Worm (Caenorhabditis elegans) whole organism, young adult: ENCODE data around the gene rga-1.

Experiments used
- B0035.1 ChIP-seq: sonication (generic microtip); optimal IDR thresholded peaks from 2 replicates; lab custom pipeline; 2016; ENCODE audit warnings: missing genetic modification characterization, mild to moderate bottlenecking, missing compliant biosample characterization, missing genotype, missing genetic modification reagents
- C17E4.6 ChIP-seq: fragments of 200-800 bp; sonication (Bioruptor generic); IDR thresholded peaks from 2 replicates; pipeline ENCODE4 v1.3.6; 2022; ENCODE audit warnings: missing genetic modification reagents, missing genetic modification characterization, missing compliant biosample characterization
- F10E7.11 ChIP-seq: sonication (generic microtip); optimal IDR thresholded peaks from 2 replicates; lab custom pipeline; 2017; ENCODE audit warnings: mild to moderate bottlenecking, missing genetic modification characterization, moderate library complexity, missing compliant biosample characterization
- F22D6.2 ChIP-seq: sonication (generic microtip); optimal IDR thresholded peaks from 2 replicates; lab custom pipeline; 2016; ENCODE audit warnings: mild to moderate bottlenecking, missing genetic modification characterization, missing compliant biosample characterization
- F37B4.10 ChIP-seq: fragments of 200-800 bp; sonication (Bioruptor generic); IDR thresholded peaks from 2 replicates; pipeline ENCODE4 v1.3.6; 2022; ENCODE audit warnings: missing genetic modification characterization, missing compliant biosample characterization
- F39B2.1 ChIP-seq: fragments of 200-800 bp; sonication (Bioruptor generic); IDR thresholded peaks from 2 replicates; pipeline ENCODE4 v1.3.6; 2022; ENCODE audit warnings: missing genetic modification reagents, missing genetic modification characterization, missing compliant biosample characterization
- F52B5.7 ChIP-seq: sonication (generic microtip); optimal IDR thresholded peaks from 2 replicates; lab custom pipeline; 2016; ENCODE audit warnings: mild to moderate bottlenecking, missing genetic modification characterization, missing compliant biosample characterization
- K11D2.4 ChIP-seq: fragments of 200-800 bp; sonication (Bioruptor generic); IDR thresholded peaks from 2 replicates; pipeline ENCODE4 v1.3.6; 2022; ENCODE audit warnings: missing genetic modification reagents, missing genetic modification characterization, missing compliant biosample characterization
- T07F8.4 ChIP-seq: sonication (generic microtip); optimal IDR thresholded peaks from 2 replicates; lab custom pipeline; 2016; ENCODE audit warnings: mild to moderate bottlenecking, missing genetic modification characterization, moderate library complexity, missing compliant biosample characterization
- Y56A3A.18 ChIP-seq: fragments of 200-800 bp; sonication (Bioruptor generic); IDR thresholded peaks from 2 replicates; pipeline ENCODE4 v1.3.6; 2022; ENCODE audit warnings: missing genetic modification reagents, missing genetic modification characterization, missing compliant biosample characterization
- Y67H2A.10 ChIP-seq: fragments of 200-800 bp; sonication (Bioruptor generic); conservative IDR thresholded peaks from 2 replicates; pipeline ENCODE4 v1.3.6; 2022; ENCODE audit warnings: missing genetic modification reagents, missing genetic modification characterization, missing compliant biosample characterization
- Y79H2A.3 ChIP-seq: fragments of 200-800 bp; sonication (Bioruptor generic); conservative IDR thresholded peaks from 2 replicates; pipeline ENCODE4 v1.3.6; 2022; ENCODE audit warnings: missing genetic modification reagents, missing genetic modification characterization, missing compliant biosample characterization
- Y95B8A.8 ChIP-seq: fragments of 200-800 bp; sonication (Bioruptor generic); IDR thresholded peaks from 2 replicates; pipeline ENCODE4 v1.3.6; 2022; ENCODE audit warnings: missing genetic modification reagents, missing genetic modification characterization, missing compliant biosample characterization
- akir-1 ChIP-seq: fragments of 200-800 bp; sonication (Bioruptor generic); optimal IDR thresholded peaks from 2 replicates; lab custom pipeline; 2018; ENCODE audit warnings: mild to moderate bottlenecking, missing genetic modification characterization, moderate library complexity, missing compliant biosample characterization
- aptf-3 ChIP-seq: fragments of 200-800 bp; sonication (Bioruptor generic); IDR thresholded peaks from 2 replicates; pipeline ENCODE4 v1.3.6; 2022; ENCODE audit warnings: missing genetic modification characterization, missing compliant biosample characterization
- atf-7 ChIP-seq: sonication (generic microtip); optimal IDR thresholded peaks from 2 replicates; lab custom pipeline; 2017; ENCODE audit warnings: mild to moderate bottlenecking, missing genetic modification characterization, missing compliant biosample characterization
- cebp-2 ChIP-seq: fragments of 200-800 bp; sonication (Bioruptor generic); IDR thresholded peaks from 2 replicates; pipeline ENCODE4 v1.3.6; 2022; ENCODE audit warnings: missing genetic modification characterization, missing compliant biosample characterization
- ceh-58 ChIP-seq: fragments of 200-800 bp; sonication (Bioruptor generic); IDR thresholded peaks from 2 replicates; pipeline ENCODE4 v1.3.6; 2022; ENCODE audit warnings: missing genetic modification characterization, missing compliant biosample characterization
- ceh-79 ChIP-seq: sonication (generic microtip); optimal IDR thresholded peaks from 2 replicates; lab custom pipeline; 2017; ENCODE audit warnings: mild to moderate bottlenecking, missing genetic modification characterization, missing compliant biosample characterization
- chd-7 ChIP-seq: sonication (generic microtip); optimal IDR thresholded peaks from 2 replicates; lab custom pipeline; 2016; ENCODE audit warnings: mild to moderate bottlenecking, missing genetic modification characterization, moderate library complexity, missing compliant biosample characterization
- die-1 ChIP-seq: sonication (generic microtip); optimal IDR thresholded peaks from 2 replicates; lab custom pipeline; 2016; ENCODE audit warnings: missing genotype, mild to moderate bottlenecking, missing genetic modification characterization, missing compliant biosample characterization
- egrh-3 ChIP-seq: fragments of 200-800 bp; sonication (Bioruptor generic); IDR thresholded peaks from 2 replicates; pipeline ENCODE4 v1.3.6; 2022; ENCODE audit warnings: missing genetic modification reagents, missing genetic modification characterization, missing compliant biosample characterization
- gei-17 ChIP-seq: fragments of 200-800 bp; sonication (Bioruptor generic); optimal IDR thresholded peaks from 2 replicates; lab custom pipeline; 2018; ENCODE audit warnings: mild to moderate bottlenecking, missing genetic modification characterization, missing compliant biosample characterization
- hlh-26 ChIP-seq: fragments of 200-800 bp; sonication (Bioruptor generic); conservative IDR thresholded peaks from 2 replicates; pipeline ENCODE4 v1.3.6; 2022; ENCODE audit warnings: missing genetic modification reagents, missing genetic modification characterization, missing compliant biosample characterization
- hmg-20 ChIP-seq: fragments of 200-800 bp; sonication (Bioruptor generic); IDR thresholded peaks from 2 replicates; pipeline ENCODE4 v1.3.6; 2022; ENCODE audit warnings: missing genetic modification reagents, missing genetic modification characterization, missing compliant biosample characterization
- let-607 ChIP-seq, 2 experiments: fragments of 200-800 bp in 1 of 2; sonication (Bioruptor generic) in 1 of 2; sonication (generic microtip) in 1 of 2; optimal IDR thresholded peaks; 2 replicates each; lab custom pipeline; 2016 to 2018; ENCODE audit warnings: mild to moderate bottlenecking in 2 of 2, missing compliant biosample characterization in 2 of 2, missing genetic modification characterization in 2 of 2, moderate library complexity in 2 of 2, missing genotype in 1 of 2
- lin-26 ChIP-seq: fragments of 200-800 bp; sonication (Bioruptor generic); IDR thresholded peaks from 2 replicates; pipeline ENCODE4 v1.3.6; 2022; ENCODE audit warnings: missing genetic modification reagents, missing genetic modification characterization, missing compliant biosample characterization
- lin-40 ChIP-seq: sonication (generic microtip); optimal IDR thresholded peaks from 2 replicates; lab custom pipeline; 2016; ENCODE audit warnings: missing genetic modification characterization, mild to moderate bottlenecking, missing compliant biosample characterization, missing genotype, missing genetic modification reagents
- lir-1 ChIP-seq: fragments of 200-800 bp; sonication (Bioruptor generic); conservative IDR thresholded peaks from 2 replicates; pipeline ENCODE4 v1.3.6; 2022; ENCODE audit warnings: missing genetic modification reagents, missing genetic modification characterization, missing compliant biosample characterization
- lsl-1 ChIP-seq: fragments of 200-800 bp; sonication (Bioruptor generic); optimal IDR thresholded peaks from 2 replicates; lab custom pipeline; 2018; ENCODE audit warnings: mild to moderate bottlenecking, missing genetic modification characterization, moderate library complexity, missing compliant biosample characterization
- madf-10 ChIP-seq: sonication (generic microtip); optimal IDR thresholded peaks from 2 replicates; lab custom pipeline; 2016; ENCODE audit warnings: mild to moderate bottlenecking, missing genetic modification characterization, missing compliant biosample characterization
- mcd-1 ChIP-seq: fragments of 200-800 bp; sonication (Bioruptor generic); IDR thresholded peaks from 2 replicates; pipeline ENCODE4 v1.3.6; 2022; ENCODE audit warnings: missing genetic modification reagents, missing genetic modification characterization, missing compliant biosample characterization
- nfya-2 ChIP-seq: fragments of 200-800 bp; sonication (Bioruptor generic); IDR thresholded peaks from 2 replicates; pipeline ENCODE4 v1.3.6; 2022; ENCODE audit warnings: missing genetic modification reagents, missing genetic modification characterization, missing compliant biosample characterization
- nhr-179 ChIP-seq: sonication (generic microtip); optimal IDR thresholded peaks from 2 replicates; lab custom pipeline; 2016; ENCODE audit warnings: mild to moderate bottlenecking, missing genetic modification characterization, missing compliant biosample characterization
- nhr-27 ChIP-seq: fragments of 200-800 bp; sonication (Bioruptor generic); optimal IDR thresholded peaks from 2 replicates; lab custom pipeline; 2018; ENCODE audit warnings: mild to moderate bottlenecking, missing genetic modification characterization, moderate library complexity, missing compliant biosample characterization
- rcor-1 ChIP-seq: fragments of 200-800 bp; sonication (Bioruptor generic); IDR thresholded peaks from 2 replicates; pipeline ENCODE4 v1.3.6; 2022; ENCODE audit warnings: missing genetic modification reagents, missing genetic modification characterization, missing compliant biosample characterization
- repo-1 ChIP-seq: sonication (generic microtip); optimal IDR thresholded peaks from 2 replicates; lab custom pipeline; 2017; ENCODE audit warnings: mild to moderate bottlenecking, missing genetic modification characterization, missing compliant biosample characterization
- sea-2 ChIP-seq: fragments of 200-800 bp; sonication (Bioruptor generic); IDR thresholded peaks from 2 replicates; pipeline ENCODE4 v1.3.6; 2022; ENCODE audit warnings: missing genetic modification characterization, missing compliant biosample characterization
- snpc-1.3 ChIP-seq: sonication (generic microtip); optimal IDR thresholded peaks from 2 replicates; lab custom pipeline; 2017; ENCODE audit warnings: missing genetic modification characterization, mild to moderate bottlenecking, missing compliant biosample characterization, antibody characterized with exemption, moderate library complexity, missing genotype, missing genetic modification reagents; ENCODE audit not compliant: insufficient read depth
- snpc-3.4 ChIP-seq: sonication (generic microtip); optimal IDR thresholded peaks from 2 replicates; lab custom pipeline; 2017; ENCODE audit warnings: missing genetic modification characterization, mild to moderate bottlenecking, missing compliant biosample characterization, antibody characterized with exemption, moderate library complexity, missing genotype, missing genetic modification reagents
- snpc-4 ChIP-seq, 5 experiments: fragments of 150-350 bp in 1 of 5; sonication (generic microtip) in 4 of 5; optimal IDR thresholded peaks; 2 replicates each; lab custom pipeline; 2014 to 2018; ENCODE audit warnings: missing genetic modification characterization in 5 of 5, missing biosample characterization in 3 of 5, antibody characterized with exemption in 2 of 5, mild to moderate bottlenecking in 2 of 5, missing compliant biosample characterization in 2 of 5, missing genotype in 2 of 5, moderate library complexity in 2 of 5, missing genetic modification reagents in 1 of 5
- somi-1 ChIP-seq: fragments of 200-800 bp; sonication (Bioruptor generic); optimal IDR thresholded peaks from 2 replicates; lab custom pipeline; 2018; ENCODE audit warnings: mild to moderate bottlenecking, missing genetic modification characterization, missing compliant biosample characterization
- tlf-1 ChIP-seq: fragments of 200-800 bp; sonication (Bioruptor generic); optimal IDR thresholded peaks from 2 replicates; lab custom pipeline; 2018; ENCODE audit warnings: mild to moderate bottlenecking, missing genetic modification characterization, missing compliant biosample characterization
- unc-62 ChIP-seq: fragments of 150-350 bp; optimal IDR thresholded peaks from 2 replicates; lab custom pipeline; 2014; ENCODE audit warnings: missing biosample characterization, missing genetic modification reagents, missing genetic modification characterization
- xnd-1 ChIP-seq: sonication (generic microtip); optimal IDR thresholded peaks from 2 replicates; lab custom pipeline; 2016; ENCODE audit warnings: missing genotype, missing genetic modification reagents, missing genetic modification characterization, missing compliant biosample characterization
- zfh-2 ChIP-seq: fragments of 200-800 bp; sonication (Bioruptor generic); conservative IDR thresholded peaks from 2 replicates; pipeline ENCODE4 v1.3.6; 2022; ENCODE audit warnings: missing genetic modification reagents, missing genetic modification characterization, missing compliant biosample characterization
- ztf-22 ChIP-seq: fragments of 200-800 bp; sonication (Bioruptor generic); optimal IDR thresholded peaks from 2 replicates; lab custom pipeline; 2018; ENCODE audit warnings: mild to moderate bottlenecking, missing genetic modification characterization, moderate library complexity, missing compliant biosample characterization

Gene rga-1

DNA sequence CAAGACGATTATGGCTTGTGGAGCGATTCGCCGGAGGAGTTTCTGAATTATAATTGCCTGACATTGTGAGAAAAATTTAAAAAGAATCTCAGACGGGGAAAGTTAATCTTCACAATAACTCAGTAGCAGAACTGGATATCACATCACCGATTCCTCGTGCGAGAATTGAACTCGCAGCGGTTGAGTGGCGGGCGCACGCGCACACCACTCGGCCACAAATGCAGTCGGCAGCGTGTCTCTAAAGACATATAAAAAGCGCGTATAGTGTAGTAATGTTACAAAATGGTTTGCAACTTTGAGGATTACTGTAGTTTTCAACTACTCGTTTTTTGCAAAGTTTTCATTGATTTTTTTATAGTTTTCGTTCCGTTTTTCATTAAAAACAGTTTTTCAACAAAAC, 19.9 kb downstream of the rga-1 start (continued):
- TF ChIP-seq ceh-79 (tag; lab: Kevin White, UChicago) (peak; percentile 91), snpc-4 (GFP tag; optimal IDR thresholded peaks at IDR 0.05; lab: Kevin White, UChicago) (peak; percentile 83), snpc-4 (tag; optimal IDR thresholded peaks at IDR 0.05; lab: Kevin White, UChicago) (peak; percentile 62 to 82 (median 77)), F39B2.1 (GFP tag; lab: Robert Waterston, UW) (peak; percentile 85; the same call in 1 of the 2 replicates), madf-10 (tag; lab: Kevin White, UChicago) (peak; percentile 87), lin-26 (peak; percentile 99), ztf-22 (GFP tag; lab: Kevin White, UChicago) (peak; percentile 57), somi-1 (peak; percentile 88), F10E7.11 (tag; lab: Kevin White, UChicago) (peak; percentile 92), tlf-1 (GFP tag; lab: Kevin White, UChicago) (peak; percentile 76), lir-1 (peak; percentile 84), Y67H2A.10 (0 out of 2 replicates have a peak, but pooled peaks have one; percentile 50), zfh-2 (GFP tag; lab: Robert Waterston, UW) (peak; percentile 83), atf-7 (tag; lab: Kevin White, UChicago) (peak; percentile 86), F52B5.7 (tag; lab: Kevin White, UChicago) (peak; percentile 98), hmg-20 (GFP tag; lab: Robert Waterston, UW) (peak; percentile 88), hlh-26 (GFP tag; lab: Robert Waterston, UW) (0 out of 2 replicates have a peak, but pooled peaks have one; percentile 25), gei-17 (peak; percentile 47), die-1 (tag; lab: Kevin White, UChicago) (peak; percentile 98), Y56A3A.18 (peak; percentile 88), mcd-1 (GFP tag; lab: Robert Waterston, UW) (peak; percentile 83), nhr-27 (tag; lab: Kevin White, UChicago) (peak; percentile 97), cebp-2 (GFP tag; lab: Robert Waterston, UW) (peak; percentile 97), Y79H2A.3 (GFP tag; lab: Robert Waterston, UW) (peak; percentile 61; the same call in 1 of the 2 replicates), let-607 (tag; optimal IDR thresholded peaks at IDR 0.05; lab: Kevin White, UChicago) (peak; percentile 67 to 78), F22D6.2 (tag; lab: Kevin White, UChicago) (peak; percentile 63), B0035.1 (tag; lab: Kevin White, UChicago) (peak; percentile 76), xnd-1 (tag; lab: Kevin White, UChicago) (peak; percentile 15), lin-40 (tag; lab: Kevin White, UChicago) (peak; percentile 66), aptf-3 (GFP tag; lab: Robert Waterston, UW) (0 out of 2 replicates have a peak, but pooled peaks have one; percentile 58), ceh-58 (GFP tag; lab: Robert Waterston, UW) (peak; percentile 87; the same call in 1 of the 2 replicates), snpc-3.4 (peak; percentile 93), akir-1 (GFP tag; lab: Kevin White, UChicago) (peak; percentile 66), F37B4.10 (GFP tag; lab: Robert Waterston, UW) (0 out of 2 replicates have a peak, but pooled peaks have one; percentile 76), nhr-179 (peak; percentile 75), C17E4.6 (GFP tag; lab: Robert Waterston, UW) (peak; percentile 69), rcor-1 (GFP tag; lab: Robert Waterston, UW) (peak; percentile 88), snpc-1.3 (tag; lab: Kevin White, UChicago) (peak; percentile 97), egrh-3 (GFP tag; lab: Robert Waterston, UW) (peak; percentile 50), sea-2 (peak; percentile 86), nfya-2 (GFP tag; lab: Robert Waterston, UW) (0 out of 2 replicates have a peak, but pooled peaks have one; percentile 46), lsl-1 (GFP tag; lab: Kevin White, UChicago) (peak; percentile 82), Y95B8A.8 (0 out of 2 replicates have a peak, but pooled peaks have one; percentile 31), unc-62 (GFP tag; lab: Kevin White, UChicago) (no peak), repo-1 (tag; lab: Kevin White, UChicago) (peak; percentile 87), chd-7 (tag; lab: Kevin White, UChicago) (peak; percentile 93), K11D2.4 (GFP tag; lab: Robert Waterston, UW) (peak; percentile 72), T07F8.4 (tag; lab: Kevin White, UChicago) (peak; percentile 93)
